Fruit fly (Drosophila melanogaster) whole organism, prepupa: ENCODE results near the gene CdGAPr.

ENCODE experiments used
- CG10631 ChIP-seq: fragments of 200-800 bp; sonication (Bioruptor generic); optimal IDR thresholded peaks from 2 replicates; lab custom pipeline; 2016; ENCODE audit warnings: missing biosample characterization, missing genetic modification characterization
- CG10669 ChIP-seq: fragments of 200-800 bp; sonication (Bioruptor generic); optimal IDR thresholded peaks from 3 replicates; lab custom pipeline; 2018; ENCODE audit warnings: missing biosample characterization, mild to moderate bottlenecking, missing genetic modification characterization, moderate library complexity
- CG11902 ChIP-seq: fragments of 200-800 bp; sonication (Bioruptor generic); optimal IDR thresholded peaks from 3 replicates; lab custom pipeline; 2016; ENCODE audit warnings: missing biosample characterization, missing genetic modification characterization
- CG15336 ChIP-seq: fragments of 200-800 bp; sonication (Bioruptor generic); IDR thresholded peaks from 2 replicates; pipeline ENCODE4 v1.3.6; 2022; ENCODE audit warnings: missing biosample characterization, missing genetic modification characterization
- CG1621 ChIP-seq: fragments of 200-800 bp; sonication (Bioruptor generic); optimal IDR thresholded peaks from 3 replicates; lab custom pipeline; 2018; ENCODE audit warnings: missing biosample characterization, mild to moderate bottlenecking, missing genetic modification characterization
- CG3032 ChIP-seq: fragments of 200-800 bp; optimal IDR thresholded peaks from 2 replicates; lab custom pipeline; 2019; ENCODE audit warnings: missing biosample characterization, mild to moderate bottlenecking, missing genetic modification characterization, moderate library complexity
- CG31627 ChIP-seq: fragments of 200-800 bp; sonication (Bioruptor generic); optimal IDR thresholded peaks from 3 replicates; lab custom pipeline; 2016; ENCODE audit warnings: missing biosample characterization, missing genetic modification characterization
- CG32006 ChIP-seq: fragments of 200-800 bp; sonication (Bioruptor generic); optimal IDR thresholded peaks from 3 replicates; lab custom pipeline; 2017; ENCODE audit warnings: missing biosample characterization, mild to moderate bottlenecking, missing genetic modification characterization
- CG3919 ChIP-seq: fragments of 200-800 bp; sonication (Bioruptor generic); optimal IDR thresholded peaks from 3 replicates; lab custom pipeline; 2016; ENCODE audit warnings: missing biosample characterization, missing genetic modification characterization
- CG4318 ChIP-seq: fragments of 200-800 bp; sonication (Bioruptor generic); optimal IDR thresholded peaks from 3 replicates; lab custom pipeline; 2017; ENCODE audit warnings: missing biosample characterization, mild to moderate bottlenecking, missing genetic modification characterization
- CG6276 ChIP-seq: fragments of 200-800 bp; sonication (Bioruptor generic); optimal IDR thresholded peaks from 2 replicates; lab custom pipeline; 2017; ENCODE audit warnings: missing biosample characterization, mild to moderate bottlenecking, missing genetic modification characterization
- CG6808 ChIP-seq: fragments of 200-800 bp; sonication (Bioruptor generic); optimal IDR thresholded peaks from 3 replicates; lab custom pipeline; 2017; ENCODE audit warnings: missing biosample characterization, missing genetic modification characterization, mild to moderate bottlenecking, moderate library complexity, missing genetic modification reagents
- CG6854 ChIP-seq: fragments of 200-800 bp; sonication (Bioruptor generic); optimal IDR thresholded peaks from 2 replicates; lab custom pipeline; 2017; ENCODE audit warnings: missing biosample characterization, mild to moderate bottlenecking, missing genetic modification characterization
- CG7368 ChIP-seq: fragments of 200-800 bp; sonication (Bioruptor generic); optimal IDR thresholded peaks from 3 replicates; lab custom pipeline; 2016; ENCODE audit warnings: missing biosample characterization, missing genetic modification characterization
- CG8319 ChIP-seq: fragments of 200-800 bp; sonication (Bioruptor generic); optimal IDR thresholded peaks from 3 replicates; lab custom pipeline; 2016; ENCODE audit warnings: missing biosample characterization, missing genetic modification characterization
- CG8632 ChIP-seq: fragments of 200-800 bp; sonication (Bioruptor generic); optimal IDR thresholded peaks from 3 replicates; lab custom pipeline; 2016; ENCODE audit warnings: missing biosample characterization, missing genetic modification characterization
- CG9139 ChIP-seq: fragments of 200-800 bp; sonication (Bioruptor generic); optimal IDR thresholded peaks from 3 replicates; lab custom pipeline; 2017; ENCODE audit warnings: missing biosample characterization, mild to moderate bottlenecking, missing genetic modification characterization
- Eip75B ChIP-seq: fragments of 200-800 bp; sonication (Bioruptor generic); optimal IDR thresholded peaks from 3 replicates; lab custom pipeline; 2016; ENCODE audit warnings: missing biosample characterization, missing genetic modification characterization
- Eip78C ChIP-seq: fragments of 200-800 bp; sonication (Bioruptor generic); peaks from one replicate; lab custom pipeline; 2016; ENCODE audit warnings: missing biosample characterization, missing genetic modification characterization
- Hr38 ChIP-seq: sonication (Bioruptor generic); optimal IDR thresholded peaks from 2 replicates; lab custom pipeline; 2016; ENCODE audit warnings: missing biosample characterization, missing genetic modification characterization
- Hr4 ChIP-seq: fragments of 200-800 bp; sonication (Bioruptor generic); optimal IDR thresholded peaks from 3 replicates; lab custom pipeline; 2016; ENCODE audit warnings: missing biosample characterization, missing genetic modification characterization
- Lpt ChIP-seq: fragments of 200-800 bp; sonication (Bioruptor generic); optimal IDR thresholded peaks from 3 replicates; lab custom pipeline; 2016; ENCODE audit warnings: missing biosample characterization, missing genetic modification characterization
- OdsH ChIP-seq: fragments of 200-800 bp; sonication (Bioruptor generic); optimal IDR thresholded peaks from 3 replicates; lab custom pipeline; 2016; ENCODE audit warnings: missing biosample characterization, missing genetic modification characterization
- Smox ChIP-seq: fragments of 200-800 bp; sonication (Bioruptor generic); optimal IDR thresholded peaks from 3 replicates; lab custom pipeline; 2016; ENCODE audit warnings: missing biosample characterization, missing genetic modification characterization
- Sox15 ChIP-seq: fragments of 200-800 bp; sonication (Bioruptor generic); optimal IDR thresholded peaks from 3 replicates; lab custom pipeline; 2016; ENCODE audit warnings: missing biosample characterization, missing genetic modification characterization
- achi ChIP-seq: fragments of 200-800 bp; sonication (Bioruptor generic); optimal IDR thresholded peaks from 3 replicates; lab custom pipeline; 2016; ENCODE audit warnings: missing biosample characterization, missing genetic modification characterization
- dac ChIP-seq: fragments of 200-800 bp; sonication (Bioruptor generic); optimal IDR thresholded peaks from 2 replicates; lab custom pipeline; 2017; ENCODE audit warnings: missing biosample characterization, mild to moderate bottlenecking, missing genetic modification characterization
- dsx ChIP-seq: fragments of 200-800 bp; optimal IDR thresholded peaks from 3 replicates; lab custom pipeline; 2019; ENCODE audit warnings: missing biosample characterization, mild to moderate bottlenecking, missing genetic modification characterization, moderate library complexity; ENCODE audit not compliant: poor library complexity, severe bottlenecking
- esn ChIP-seq: fragments of 200-800 bp; sonication (Bioruptor generic); optimal IDR thresholded peaks from 2 replicates; lab custom pipeline; 2016; ENCODE audit warnings: missing biosample characterization, mild to moderate bottlenecking, missing genetic modification characterization, moderate library complexity
- fd59A ChIP-seq: fragments of 200-800 bp; sonication (Bioruptor generic); optimal IDR thresholded peaks from 2 replicates; lab custom pipeline; 2017; ENCODE audit warnings: missing biosample characterization, mild to moderate bottlenecking, missing genetic modification characterization, missing genetic modification reagents
- fd85E ChIP-seq: fragments of 200-800 bp; sonication (Bioruptor generic); optimal IDR thresholded peaks from 3 replicates; lab custom pipeline; 2016; ENCODE audit warnings: missing biosample characterization, missing genetic modification characterization
- fkh ChIP-seq: fragments of 200-800 bp; sonication (Bioruptor generic); optimal IDR thresholded peaks from 3 replicates; lab custom pipeline; 2017; ENCODE audit warnings: missing biosample characterization, mild to moderate bottlenecking, missing genetic modification characterization, moderate library complexity
- lz ChIP-seq: fragments of 200-800 bp; sonication (Bioruptor generic); optimal IDR thresholded peaks from 3 replicates; lab custom pipeline; 2016; ENCODE audit warnings: missing biosample characterization, missing genetic modification characterization
- net ChIP-seq: fragments of 200-800 bp; sonication (Bioruptor generic); optimal IDR thresholded peaks from 3 replicates; lab custom pipeline; 2016; ENCODE audit warnings: missing biosample characterization, missing genetic modification characterization
- ss ChIP-seq, 2 experiments: fragments of 200-800 bp; sonication (Bioruptor generic); optimal IDR thresholded peaks; 2 replicates in 1 of 2; 3 replicates in 1 of 2; lab custom pipeline; 2017 to 2018; ENCODE audit warnings: mild to moderate bottlenecking in 2 of 2, missing biosample characterization in 2 of 2, missing genetic modification characterization in 2 of 2, moderate library complexity in 1 of 2
- svp ChIP-seq: fragments of 200-800 bp; sonication (Bioruptor generic); peaks from one replicate; lab custom pipeline; 2016; ENCODE audit warnings: missing biosample characterization, missing genetic modification characterization
- topi ChIP-seq: fragments of 200-800 bp; sonication (Bioruptor generic); optimal IDR thresholded peaks from 3 replicates; lab custom pipeline; 2016; ENCODE audit warnings: missing biosample characterization, missing genetic modification characterization
- vri ChIP-seq: fragments of 200-800 bp; sonication (Bioruptor generic); optimal IDR thresholded peaks from 3 replicates; lab custom pipeline; 2016; ENCODE audit warnings: missing biosample characterization, mild to moderate bottlenecking, missing genetic modification characterization

The CdGAPr gene

dm6 chr2L:19829353-19829752, 37.7 kb upstream of the CdGAPr start:
- TF ChIP-seq dsx (GFP tag; lab: Kevin White, UChicago) (no peak), topi (GFP tag; lab: Kevin White, UChicago) (no peak)

- no peak for TF ChIP-seq CG4318 (GFP tag; lab: Kevin White, UChicago)
- TF ChIP-seq fkh (GFP tag; lab: Kevin White, UChicago) = no peak
- no peak for TF ChIP-seq CG6276 (GFP tag; lab: Kevin White, UChicago)
- TF ChIP-seq dac (GFP tag; lab: Kevin White, UChicago) = no peak
- no peak for TF ChIP-seq Smox (GFP tag; lab: Kevin White, UChicago)
- TF ChIP-seq CG3032 (tag; lab: Kevin White, UChicago) = no peak
Measured at dm6 chr2L:19824290-19824689, 32.6 kb upstream of the CdGAPr start.

- TF ChIP-seq CG11902 (GFP tag; lab: Kevin White, UChicago) (no peak), fd59A (GFP tag; lab: Kevin White, UChicago) (no peak), CG3032 (tag; lab: Kevin White, UChicago) (no peak), lz (GFP tag; lab: Kevin White, UChicago) (no peak), svp (GFP tag; lab: Kevin White, UChicago) (no peak), CG7368 (GFP tag; lab: Kevin White, UChicago) (no peak)
Measured at dm6 chr2L:19819896-19820295, 28.2 kb upstream of the CdGAPr start.

dm6 chr2L:19817147-19817546, 25.5 kb upstream of the CdGAPr start:
- TF ChIP-seq CG10669 (GFP tag; lab: Kevin White, UChicago) (no peak), CG1621 (tag; lab: Kevin White, UChicago) (peak; percentile 96)

- no peak for TF ChIP-seq net (GFP tag; lab: Kevin White, UChicago)
- no peak for TF ChIP-seq CG15336 (GFP tag; lab: Robert Waterston, UW)
- no peak for TF ChIP-seq CG6854 (GFP tag; lab: Kevin White, UChicago)
- no peak for TF ChIP-seq dac (GFP tag; lab: Kevin White, UChicago)
- TF ChIP-seq achi = no peak
- no peak for TF ChIP-seq CG10669 (GFP tag; lab: Kevin White, UChicago)
- TF ChIP-seq fkh (GFP tag; lab: Kevin White, UChicago) = no peak
- TF ChIP-seq Eip75B = no peak
- TF ChIP-seq CG32006 = no peak
- no peak for TF ChIP-seq esn (GFP tag; lab: Kevin White, UChicago)
- TF ChIP-seq CG6808 (GFP tag; lab: Kevin White, UChicago) = no peak
- no peak for TF ChIP-seq dsx (GFP tag; lab: Kevin White, UChicago)
- no peak for TF ChIP-seq CG4318 (GFP tag; lab: Kevin White, UChicago)
- no peak for TF ChIP-seq CG31627 (GFP tag; lab: Kevin White, UChicago)
- no peak for TF ChIP-seq CG8632 (GFP tag; lab: Kevin White, UChicago)
Measured at dm6 chr2L:19814432-19814831, 22.8 kb upstream of the CdGAPr start, which contains the start of gene CG13962. CG13962 (minus strand) TSS chr2L:19814532.

dm6 chr2L:19810642-19811041, 19.0 kb upstream of the CdGAPr start:
- TF ChIP-seq ss (GFP tag; optimal IDR thresholded peaks at IDR 0.05; lab: Kevin White, UChicago) = no peak
- TF ChIP-seq, all 60 proteins: peak for 0

- no peak for TF ChIP-seq CG8319 (GFP tag; lab: Kevin White, UChicago)
- no peak for TF ChIP-seq Hr38 (GFP tag; lab: Kevin White, UChicago)
- no peak for TF ChIP-seq fkh (GFP tag; lab: Kevin White, UChicago)
- TF ChIP-seq CG15336 (GFP tag; lab: Robert Waterston, UW) = no peak
- no peak for TF ChIP-seq CG9139 (GFP tag; lab: Kevin White, UChicago)
- TF ChIP-seq Sox15 (GFP tag; lab: Kevin White, UChicago) = no peak
- TF ChIP-seq dac (GFP tag; lab: Kevin White, UChicago) = no peak
- no peak for TF ChIP-seq Eip75B
- TF ChIP-seq CG3919 (GFP tag; lab: Kevin White, UChicago) = no peak
- TF ChIP-seq lz (GFP tag; lab: Kevin White, UChicago) = no peak
- TF ChIP-seq OdsH (GFP tag; lab: Kevin White, UChicago) = no peak
- no peak for TF ChIP-seq Lpt (GFP tag; lab: Kevin White, UChicago)
- no peak for TF ChIP-seq CG8632 (GFP tag; lab: Kevin White, UChicago)
- TF ChIP-seq fd85E (GFP tag; lab: Kevin White, UChicago) = no peak
- TF ChIP-seq vri (GFP tag; lab: Kevin White, UChicago) = no peak
- TF ChIP-seq CG10669 (GFP tag; lab: Kevin White, UChicago) = no peak
- TF ChIP-seq Hr4 (GFP tag; lab: Kevin White, UChicago) = no peak
- no peak for TF ChIP-seq CG10631 (GFP tag; lab: Kevin White, UChicago)
- no peak for TF ChIP-seq Eip78C (GFP tag; lab: Kevin White, UChicago)
Measured at dm6 chr2L:19809515-19810049, 17.9 kb upstream of the CdGAPr start.
